Fruit fly (Drosophila melanogaster): ENCODE results near the gene CG42763.

Gene CG42763

DNA sequence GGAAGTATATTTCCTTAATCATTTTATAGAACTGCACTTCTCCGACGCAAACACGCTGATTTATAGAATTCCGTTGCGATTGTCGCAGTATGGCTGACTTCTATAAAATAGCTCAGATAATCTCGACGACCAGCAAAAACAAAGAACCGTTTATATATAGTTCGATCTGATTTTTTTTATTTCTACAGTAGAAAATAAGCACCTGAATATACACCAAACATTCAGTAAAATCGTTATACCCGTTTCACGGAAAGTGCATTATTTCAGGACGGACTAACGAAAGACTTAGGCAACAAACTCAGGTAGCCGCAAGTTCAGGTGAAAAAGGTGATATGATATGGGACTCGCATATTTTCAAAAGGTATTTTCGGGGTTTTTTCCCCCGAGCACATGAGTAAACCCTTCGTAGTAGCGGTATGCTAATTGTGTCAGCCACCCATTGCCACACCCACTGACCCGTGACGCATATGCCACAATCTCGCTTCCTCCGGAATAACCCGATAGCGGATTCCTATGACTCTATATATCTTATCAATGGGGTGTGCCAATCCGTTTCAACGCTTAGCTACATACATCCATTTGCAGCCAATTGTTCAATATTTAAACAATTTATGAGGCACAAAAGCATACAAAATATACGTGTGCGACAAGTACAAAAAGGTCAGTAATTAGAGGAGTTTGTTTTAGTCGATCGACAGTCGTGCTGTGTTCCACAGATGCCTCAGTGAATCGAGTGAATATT is at the start of gene CG42763, which contains the start of gene CG43394:
TSS of gene CG42763 (minus strand) at position 41 of the 742 bp plus-strand sequence.
TSS of gene CG43394 (plus strand) at position 692 of the 742 bp plus-strand sequence.
- TF ChIP-seq CG14711 (tag; optimal IDR thresholded peaks at IDR 0.05) (no peak), kay (GFP tag; ENCODE audit: borderline replicate concordance) (peak; percentile 75)

DNA sequence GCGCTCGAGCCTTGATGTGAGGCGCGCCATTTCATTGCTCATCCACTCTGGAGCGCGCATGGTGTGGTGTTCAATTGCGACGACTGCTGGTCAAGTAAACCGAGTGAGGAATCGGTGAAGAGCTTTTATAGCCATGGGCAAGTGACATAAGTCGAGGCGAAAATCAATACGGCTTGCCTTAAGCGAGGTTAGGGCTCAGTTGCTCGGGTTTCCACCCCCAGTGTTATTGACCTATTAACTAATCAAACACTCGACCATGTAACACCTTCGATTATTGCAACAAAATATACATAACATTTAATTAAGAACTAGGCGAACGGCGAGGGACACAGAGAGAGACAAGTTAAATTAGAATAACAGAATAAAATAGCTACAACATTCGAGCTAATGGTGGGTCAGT is 45.8 kb upstream of the CG42763 start, which contains the start of gene CG34134:
TSS of gene CG34134 (minus strand) at position 101 of the 400 bp plus-strand sequence.
- no peak for TF ChIP-seq cnc (optimal IDR thresholded peaks at IDR 0.05)
- TF ChIP-seq CG1620 (GFP tag; optimal IDR thresholded peaks at IDR 0.05) = no peak
- no peak for TF ChIP-seq Clk (GFP tag; optimal IDR thresholded peaks at IDR 0.05)

DNA sequence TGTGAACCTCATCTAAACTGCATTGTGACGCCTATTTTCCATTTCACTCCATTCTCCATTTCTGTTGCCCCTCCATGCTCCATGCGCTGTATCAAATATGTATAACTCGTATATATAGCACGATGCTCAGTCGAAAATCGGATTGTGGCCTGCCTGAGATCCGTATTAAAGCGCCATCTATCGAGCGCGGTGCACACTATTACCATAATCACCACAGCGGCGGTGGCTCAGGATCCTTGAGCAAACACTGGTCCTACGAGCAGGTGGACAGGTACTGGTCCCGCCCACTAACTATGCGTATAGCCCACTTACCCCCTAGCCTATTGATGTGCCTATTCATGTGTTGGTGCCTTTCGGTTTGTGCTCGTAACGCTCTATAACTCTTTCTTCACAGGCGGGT is 40.1 kb upstream of the CG42763 start:
- TF ChIP-seq ovo (GFP tag; optimal IDR thresholded peaks at IDR 0.05) (no peak), Clk (GFP tag; optimal IDR thresholded peaks at IDR 0.05) (no peak)

DNA sequence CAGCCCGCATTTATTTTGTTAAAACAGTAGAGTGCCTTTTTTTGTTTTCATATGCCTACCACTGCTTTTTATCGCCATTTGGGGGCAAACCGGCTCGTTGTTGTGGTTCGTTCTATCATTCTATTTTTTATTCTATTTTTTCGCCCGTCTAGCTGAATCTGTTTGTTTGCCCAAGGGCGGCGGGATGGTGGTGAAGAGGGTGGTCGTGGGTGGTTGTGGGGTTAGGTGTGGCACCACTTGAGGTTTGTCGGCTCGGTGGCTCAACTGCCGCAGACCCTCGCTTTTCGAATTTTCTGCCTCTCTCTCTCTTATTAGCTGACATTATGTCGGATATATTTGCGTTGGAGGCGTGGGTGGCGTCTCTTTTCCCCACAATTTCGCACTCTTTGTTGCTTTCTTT is 26.6 kb upstream of the CG42763 start:
- TF ChIP-seq cic (GFP tag; optimal IDR thresholded peaks at IDR 0.05) (peak; percentile 6), kay (GFP tag; ENCODE audit: borderline replicate concordance) (peak; percentile 30), ovo (GFP tag; optimal IDR thresholded peaks at IDR 0.05) (no peak), CG11617 (GFP tag; optimal IDR thresholded peaks at IDR 0.05) (no peak), CG12768 (GFP tag; optimal IDR thresholded peaks at IDR 0.05) (peak; percentile 37)

DNA sequence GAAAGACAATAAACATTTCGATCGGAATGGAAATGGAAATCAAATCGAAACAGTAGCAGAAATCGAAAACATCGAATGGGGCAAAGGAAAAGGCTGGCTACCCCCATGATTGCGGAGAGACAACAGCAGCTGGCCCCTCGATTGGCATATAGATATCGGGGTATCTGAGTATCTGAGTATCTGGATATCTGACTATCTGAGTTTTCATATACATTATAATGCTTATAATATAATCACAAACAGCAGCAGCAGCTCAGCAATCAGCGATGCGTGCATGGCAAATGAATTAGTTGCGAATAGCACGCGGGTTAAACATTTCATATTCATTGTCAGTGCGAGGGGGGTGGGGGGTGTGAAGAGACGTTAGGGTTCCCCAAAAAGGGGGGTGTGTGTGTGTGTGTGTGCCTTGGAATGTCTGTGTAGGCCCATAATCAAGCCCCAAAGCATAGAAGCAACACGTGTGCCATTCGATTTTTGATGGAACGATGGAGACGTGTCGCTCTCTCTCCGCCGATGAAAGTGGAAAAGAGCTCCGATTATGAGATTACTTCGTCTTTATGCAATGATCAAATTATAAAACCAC is 25.8 kb upstream of the CG42763 start:
- TF ChIP-seq CG11617 (GFP tag; optimal IDR thresholded peaks at IDR 0.05) (no peak), Hr96 (GFP tag; optimal IDR thresholded peaks at IDR 0.05) (no peak), CG33017 (tag; optimal IDR thresholded peaks at IDR 0.05) (no peak), cnc (optimal IDR thresholded peaks at IDR 0.05) (no peak), cic (GFP tag; optimal IDR thresholded peaks at IDR 0.05) (no peak), Mnt (GFP tag; optimal IDR thresholded peaks at IDR 0.05) (no peak), kay (GFP tag; ENCODE audit: borderline replicate concordance) (no peak), CG7101 (tag; optimal IDR thresholded peaks at IDR 0.05) (no peak), pad (GFP tag; optimal IDR thresholded peaks at IDR 0.05) (no peak), Crg-1 (GFP tag; optimal IDR thresholded peaks at IDR 0.05) (no peak), CG5204 (GFP tag; optimal IDR thresholded peaks at IDR 0.05) (no peak), CG14711 (tag; optimal IDR thresholded peaks at IDR 0.05) (no peak), CG12768 (GFP tag; optimal IDR thresholded peaks at IDR 0.05) (no peak)

DNA sequence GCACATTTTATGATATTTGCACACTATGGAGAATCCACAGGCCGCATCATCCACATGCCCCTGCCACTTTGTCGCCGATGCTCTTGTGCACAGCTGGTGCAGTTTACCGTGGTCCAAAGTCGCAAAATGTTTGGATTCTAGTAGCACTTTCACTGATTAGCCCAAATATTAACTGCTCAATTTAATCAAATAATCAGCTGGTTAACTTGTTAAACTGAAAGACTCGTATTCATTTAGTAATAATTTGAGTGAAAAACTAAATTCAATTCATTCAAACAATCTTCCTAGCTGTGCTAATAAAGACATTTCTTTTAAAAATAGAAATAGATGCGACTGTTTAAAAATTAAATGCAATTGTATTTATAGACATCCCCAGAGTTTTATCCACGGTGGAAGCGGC is 23.2 kb upstream of the CG42763 start:
- TF ChIP-seq Clk (GFP tag; optimal IDR thresholded peaks at IDR 0.05) (no peak), CG1620 (GFP tag; optimal IDR thresholded peaks at IDR 0.05) (no peak), cic (GFP tag; optimal IDR thresholded peaks at IDR 0.05) (no peak), Mnt (GFP tag; optimal IDR thresholded peaks at IDR 0.05) (no peak), toe (GFP tag; optimal IDR thresholded peaks at IDR 0.05) (no peak), ovo (GFP tag; optimal IDR thresholded peaks at IDR 0.05) (no peak), cnc (optimal IDR thresholded peaks at IDR 0.05) (no peak)

DNA sequence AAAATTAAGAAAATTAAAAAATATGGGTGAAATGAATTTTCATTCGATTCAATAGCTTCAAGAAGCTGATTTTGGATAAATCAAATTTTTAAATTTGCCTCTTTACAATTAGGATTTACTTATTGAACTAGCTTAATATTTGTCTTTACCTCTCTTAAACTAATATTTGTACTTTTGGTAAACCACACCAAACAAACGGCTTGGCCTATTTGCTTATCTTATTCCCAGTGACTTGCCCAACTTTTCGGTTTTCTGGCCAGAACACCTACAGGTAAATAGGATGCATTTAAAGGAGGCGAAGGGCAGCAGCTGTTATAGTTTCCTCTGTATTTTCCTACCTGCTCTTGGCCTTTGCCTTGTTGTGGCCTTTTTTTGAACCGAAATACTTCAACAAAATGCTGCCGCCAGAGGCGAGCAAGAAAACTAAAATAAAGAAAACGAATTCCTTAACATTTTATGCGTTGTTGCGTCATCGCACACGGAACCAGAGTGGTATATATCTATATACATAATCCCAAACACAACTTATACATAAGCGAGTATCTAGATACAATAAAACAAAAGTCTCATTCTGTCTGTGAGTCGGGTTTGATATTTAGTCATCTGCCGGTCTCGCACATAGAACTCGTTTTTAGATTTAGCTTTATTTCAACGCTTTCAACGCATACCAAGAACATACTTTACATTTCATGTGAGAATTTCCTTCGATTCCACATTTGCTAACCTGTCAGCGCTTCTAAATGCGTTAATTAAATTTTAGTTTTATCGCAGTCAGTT is 21.1 kb upstream of the CG42763 start:
- TF ChIP-seq CG11617 (GFP tag; optimal IDR thresholded peaks at IDR 0.05) (no peak), bab1 (GFP tag; optimal IDR thresholded peaks at IDR 0.05) (no peak), toe (GFP tag; optimal IDR thresholded peaks at IDR 0.05) (no peak), kay (GFP tag; ENCODE audit: borderline replicate concordance) (peak; percentile 19)

DNA sequence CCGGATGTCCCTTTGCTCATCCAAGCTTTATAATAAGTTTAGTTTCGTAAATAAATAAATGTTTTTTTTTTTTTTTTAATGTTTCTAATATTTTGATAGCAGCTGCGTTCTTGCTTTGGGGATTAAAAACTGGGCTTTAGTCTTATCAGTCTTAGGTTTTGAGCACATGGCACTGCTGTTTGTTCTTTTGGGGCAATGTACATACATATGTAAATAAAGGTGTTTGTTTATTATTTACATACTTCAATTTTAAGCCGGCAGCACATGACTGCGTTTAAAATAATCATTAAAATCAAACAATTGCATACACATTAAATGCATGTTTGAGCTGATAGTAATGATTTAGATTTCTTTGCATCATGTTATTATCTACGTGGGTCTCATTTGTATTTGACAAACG is 19.3 kb upstream of the CG42763 start:
- no peak for TF ChIP-seq CG5204 (GFP tag; optimal IDR thresholded peaks at IDR 0.05)
- peak; percentile 24 for TF ChIP-seq kay (GFP tag; ENCODE audit: borderline replicate concordance)
